Fruit fly (Drosophila melanogaster) S2 (cell line): ENCODE data around the gene CG15747.

ENCODE experiments used
- CG8478 ChIP-seq: fragments of >200 bp; optimal IDR thresholded peaks from 2 replicates; lab custom pipeline; 2018
- CTCF ChIP-seq, 2 experiments: fragments of >200 bp; optimal IDR thresholded peaks; 2 replicates each; lab custom pipeline; 2018

DNA sequence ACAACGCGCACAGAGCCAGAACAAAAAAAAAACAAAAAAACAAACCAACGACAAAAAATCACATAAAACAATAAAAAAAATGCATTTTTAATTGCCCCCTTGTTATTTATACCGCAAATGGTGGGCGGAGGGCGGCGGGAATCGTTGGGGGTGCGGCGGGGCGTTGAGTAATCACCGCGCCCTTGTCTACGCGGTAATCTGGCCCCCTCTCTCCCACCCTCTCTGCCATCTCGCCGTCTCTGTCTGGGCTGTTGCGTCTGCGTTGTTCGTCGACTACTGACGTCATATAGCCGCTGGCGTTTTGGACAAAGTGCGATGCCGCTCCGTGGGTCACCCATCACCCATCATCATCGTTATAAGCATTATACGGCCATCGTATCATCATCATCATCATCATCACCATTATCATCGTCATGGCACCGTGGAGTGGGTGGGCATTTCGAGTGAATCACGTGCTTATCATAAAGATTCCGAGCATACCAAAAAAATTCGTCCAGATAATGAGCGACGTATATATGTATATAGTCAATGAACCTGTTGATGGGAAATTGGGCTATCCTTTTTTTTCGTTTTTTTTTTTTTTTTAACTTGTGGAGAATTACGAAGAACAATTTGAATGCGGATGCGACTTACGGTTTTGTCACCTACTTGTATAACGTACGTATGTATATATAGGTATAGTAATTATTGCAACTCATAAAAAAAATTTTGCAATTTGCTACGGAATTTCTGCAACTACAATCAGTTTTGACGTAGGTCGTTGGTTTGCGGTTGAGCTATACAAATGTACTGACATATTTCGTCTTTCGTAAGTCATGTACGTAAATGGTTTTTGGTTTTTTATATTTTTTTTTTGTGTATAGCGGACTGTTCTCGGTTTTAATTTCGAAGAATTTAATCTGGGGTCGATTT, 35.2 kb upstream of the CG15747 start:
- TF ChIP-seq CG8478 (lab: Kevin White, UChicago) (no peak), CTCF (optimal IDR thresholded peaks at IDR 0.05; lab: Kevin White, UChicago) (no peak)
